Fruit fly (Drosophila melanogaster) whole organism, adult: Measurements from ENCODE around the gene topi.

Experiments used
- CG11617 ChIP-seq: fragments of 200-800 bp; sonication (Bioruptor generic); optimal IDR thresholded peaks from 2 replicates; lab custom pipeline; 2017; ENCODE audit warnings: mild to moderate bottlenecking, missing biosample characterization, missing genetic modification reagents, missing genetic modification characterization
- CG14711 ChIP-seq: fragments of 200-800 bp; sonication (Bioruptor generic); optimal IDR thresholded peaks from 2 replicates; lab custom pipeline; 2018; ENCODE audit warnings: missing biosample characterization, mild to moderate bottlenecking, missing genetic modification characterization, moderate library complexity
- Clk ChIP-seq: fragments of 200-800 bp; sonication (Bioruptor generic); optimal IDR thresholded peaks from 2 replicates; lab custom pipeline; 2017; ENCODE audit warnings: missing biosample characterization, missing genetic modification characterization
- Crg-1 ChIP-seq: fragments of 200-800 bp; sonication (Bioruptor generic); optimal IDR thresholded peaks from 2 replicates; lab custom pipeline; 2016; ENCODE audit warnings: missing biosample characterization, missing genetic modification characterization
- tj ChIP-seq: fragments of 200-800 bp; sonication (Bioruptor generic); optimal IDR thresholded peaks from 3 replicates; lab custom pipeline; 2017; ENCODE audit warnings: missing biosample characterization, mild to moderate bottlenecking, missing genetic modification characterization, moderate library complexity

DNA sequence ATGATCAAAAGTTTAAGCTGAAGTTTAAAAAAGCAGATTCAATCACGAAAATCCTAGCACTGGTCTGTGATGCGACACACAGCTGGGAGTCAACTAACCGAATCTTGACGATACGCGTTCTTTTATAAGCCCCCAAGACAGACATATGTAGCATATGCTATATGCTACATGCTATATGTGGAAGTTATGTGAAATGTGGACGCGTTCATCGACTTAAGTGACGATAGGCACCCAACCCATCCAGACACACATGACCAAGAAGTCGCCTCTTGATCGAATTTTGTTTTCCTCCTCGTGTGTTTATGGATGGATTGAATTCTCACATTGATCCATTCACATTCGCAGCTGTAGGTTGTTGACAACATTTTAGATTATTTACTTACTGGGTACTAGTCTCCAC, 41.8 kb upstream of the topi start, which contains the start of gene alphaTub85E:
- no peak for TF ChIP-seq Clk (GFP tag; lab: Kevin White, UChicago)
- no peak for TF ChIP-seq CG14711
- TF ChIP-seq CG11617: no peak
- TF ChIP-seq Crg-1 (GFP tag; lab: Kevin White, UChicago): no peak
- no peak for TF ChIP-seq tj
